Fruit fly (Drosophila melanogaster) whole organism: ENCODE measurements around the gene CG16957.

Source experiments
- CG8478 ChIP-seq: fragments of >200 bp; optimal IDR thresholded peaks from 2 replicates; lab custom pipeline; 2018; ENCODE audit warnings: inconsistent platforms
- Dll ChIP-seq: fragments of >200 bp; optimal IDR thresholded peaks from 2 replicates; lab custom pipeline; 2017
- EcR ChIP-seq, 2 experiments: fragments of >200 bp; optimal IDR thresholded peaks; 2 replicates each; lab custom pipeline; 2017; ENCODE audit warnings: missing biosample characterization in 2 of 2, missing genetic modification characterization in 2 of 2, missing genetic modification reagents in 2 of 2
- pan ChIP-seq: fragments of >200 bp; optimal IDR thresholded peaks from 2 replicates; lab custom pipeline; 2017
- psq ChIP-seq: fragments of >200 bp; optimal IDR thresholded peaks from 2 replicates; lab custom pipeline; 2017
- usp ChIP-seq: fragments of >200 bp; optimal IDR thresholded peaks from 2 replicates; lab custom pipeline; 2017; ENCODE audit warnings: missing biosample characterization, missing genetic modification characterization, mixed read lengths

dm6 chr2L:13436791-13437190 is 40.8 kb upstream of the CG16957 start:
- TF ChIP-seq usp (GFP tag; lab: Kevin White, UChicago): no peak
- TF ChIP-seq CG8478: no peak
- no peak for TF ChIP-seq EcR (GFP tag; optimal IDR thresholded peaks at IDR 0.05; lab: Kevin White, UChicago)
- TF ChIP-seq psq: no peak
- TF ChIP-seq pan (lab: Kevin White, UChicago): no peak
- TF ChIP-seq Dll (lab: Kevin White, UChicago): no peak
